Worm (Caenorhabditis elegans): Measurements from ENCODE around the gene srx-108.

srx-108 gene

ce11 chrII:3681365-3682083 is 23.9 kb upstream of the srx-108 start, which contains the start of gene F19B10.10:
Gene F19B10.10, minus strand, starts transcription at chrII:3681415.
- no peak for TF ChIP-seq unc-86 (tag; optimal IDR thresholded peaks at IDR 0.05)
- no peak for TF ChIP-seq lsy-2 (tag; optimal IDR thresholded peaks at IDR 0.05)
- TF ChIP-seq unc-30 (tag; optimal IDR thresholded peaks at IDR 0.05), result no peak
- no peak for TF ChIP-seq unc-98 (GFP tag; IDR thresholded peaks at IDR 0.05)
- no peak for TF ChIP-seq mep-1 (tag; optimal IDR thresholded peaks at IDR 0.05)
- TF ChIP-seq pag-3 (tag; optimal IDR thresholded peaks at IDR 0.05; ENCODE audit: borderline replicate concordance, insufficient read depth), result no peak
- no peak for TF ChIP-seq aly-2 (tag; optimal IDR thresholded peaks at IDR 0.05)
- no peak for TF ChIP-seq snu-23 (GFP tag; optimal IDR thresholded peaks at IDR 0.05)
- no peak for TF ChIP-seq nhr-11 (tag; optimal IDR thresholded peaks at IDR 0.05)
- no peak for TF ChIP-seq nhr-84 (tag; optimal IDR thresholded peaks at IDR 0.05)
- TF ChIP-seq Y116A8C.19 (tag; optimal IDR thresholded peaks at IDR 0.05; ENCODE audit: borderline replicate concordance), result no peak
- TF ChIP-seq C16A3.4 (tag; optimal IDR thresholded peaks at IDR 0.05), result no peak
- TF ChIP-seq dsc-1 (tag; optimal IDR thresholded peaks at IDR 0.05), result no peak
- TF ChIP-seq fkh-4 (tag; optimal IDR thresholded peaks at IDR 0.05; ENCODE audit: borderline replicate concordance), result no peak
- TF ChIP-seq irx-1 (tag; optimal IDR thresholded peaks at IDR 0.05), result no peak
- TF ChIP-seq jun-1 (tag; optimal IDR thresholded peaks at IDR 0.05), result no peak

DNA sequence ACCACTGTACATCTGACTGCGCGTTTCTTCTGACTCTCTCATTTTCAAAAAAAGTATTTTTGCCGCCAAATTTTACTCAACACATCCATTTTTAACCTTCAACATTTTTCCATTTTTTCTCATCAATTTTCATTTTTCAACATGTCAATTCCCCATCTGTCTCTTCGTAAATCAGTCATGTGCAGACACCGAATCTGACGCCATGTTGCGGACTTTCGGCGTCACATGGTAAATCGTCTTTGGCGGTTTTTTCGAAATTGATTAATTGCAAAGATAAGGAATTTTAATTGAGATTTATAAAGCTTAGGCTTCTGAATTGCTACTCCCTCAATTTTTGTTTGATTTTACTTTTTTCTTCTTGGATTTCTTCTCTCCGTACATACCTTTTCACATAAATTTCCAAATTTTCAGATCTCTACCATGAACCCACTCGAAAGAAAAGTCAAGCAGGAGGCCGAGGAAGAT is 22.6 kb upstream of the srx-108 start, which contains the start of gene F19B10.1:
Gene F19B10.1, plus strand, starts transcription at position 415 of the 465 bp plus-strand sequence.
- no peak for TF ChIP-seq Y116A8C.19 (tag; optimal IDR thresholded peaks at IDR 0.05; ENCODE audit: borderline replicate concordance)
- TF ChIP-seq C16A3.4 (tag; optimal IDR thresholded peaks at IDR 0.05), result peak; percentile 86
- peak; percentile 68 for TF ChIP-seq snpc-4 (tag; optimal IDR thresholded peaks at IDR 0.05)
- TF ChIP-seq fkh-4 (tag; optimal IDR thresholded peaks at IDR 0.05; ENCODE audit: borderline replicate concordance), result no peak
- TF ChIP-seq nhr-47 (tag; optimal IDR thresholded peaks at IDR 0.05), result peak; percentile 76
- TF ChIP-seq nhr-28 (tag; optimal IDR thresholded peaks at IDR 0.05), result no peak
- peak; percentile 88 to 95 (median 94) for TF ChIP-seq dpl-1 (GFP tag; optimal IDR thresholded peaks at IDR 0.05)
- TF ChIP-seq egl-13 (tag; optimal IDR thresholded peaks at IDR 0.05), result no peak
- no peak for TF ChIP-seq ama-1 (optimal IDR thresholded peaks at IDR 0.05)
- peak; percentile 88 for TF ChIP-seq nhr-20 (tag; optimal IDR thresholded peaks at IDR 0.05)
- TF ChIP-seq unc-62 (GFP tag; optimal IDR thresholded peaks at IDR 0.05), result no peak
- TF ChIP-seq mdl-1 (tag; optimal IDR thresholded peaks at IDR 0.05), result peak in 1 of 2 experiments; percentile 93
- peak; percentile 11 for TF ChIP-seq jun-1 (tag; optimal IDR thresholded peaks at IDR 0.05)
- TF ChIP-seq lsy-2 (tag; optimal IDR thresholded peaks at IDR 0.05), result peak; percentile 86 to 87
- TF ChIP-seq lin-14 (GFP tag; optimal IDR thresholded peaks at IDR 0.05), result peak; percentile 86
- 0 out of 2 replicates have a peak, but pooled peaks have one; percentile 23 for TF ChIP-seq mab-9 (GFP tag; IDR thresholded peaks at IDR 0.05)
- no peak for TF ChIP-seq fos-1 (tag; optimal IDR thresholded peaks at IDR 0.05)
- TF ChIP-seq hlh-4 (tag; optimal IDR thresholded peaks at IDR 0.05), result no peak
- peak; percentile 65 for TF ChIP-seq swsn-7 (tag; optimal IDR thresholded peaks at IDR 0.05)
- TF ChIP-seq nhr-84 (tag; optimal IDR thresholded peaks at IDR 0.05), result no peak
- peak; percentile 73 for TF ChIP-seq lin-39 (tag; optimal IDR thresholded peaks at IDR 0.05)
- TF ChIP-seq mep-1 (tag; optimal IDR thresholded peaks at IDR 0.05), result peak; percentile 93
- peak; percentile 97 for TF ChIP-seq F16B12.6 (tag; optimal IDR thresholded peaks at IDR 0.05)
- TF ChIP-seq nhr-76 (tag; optimal IDR thresholded peaks at IDR 0.05), result no peak
- peak; percentile 67 for TF ChIP-seq nhr-19 (GFP tag; conservative IDR thresholded peaks at IDR 0.05)
- peak; percentile 79 for TF ChIP-seq blmp-1 (tag; optimal IDR thresholded peaks at IDR 0.05)
- TF ChIP-seq ztf-11 (tag; optimal IDR thresholded peaks at IDR 0.05), result peak in 1 of 2 experiments; percentile 2
- no peak for TF ChIP-seq pax-3 (tag; optimal IDR thresholded peaks at IDR 0.05)
- peak; percentile 82 for TF ChIP-seq nhr-90 (tag; optimal IDR thresholded peaks at IDR 0.05; ENCODE audit: poor library complexity)
- peak; percentile 6 for TF ChIP-seq zip-4 (GFP tag; optimal IDR thresholded peaks at IDR 0.05)
- TF ChIP-seq unc-86 (tag; optimal IDR thresholded peaks at IDR 0.05), result peak; percentile 15
- TF ChIP-seq ces-1 (GFP tag; optimal IDR thresholded peaks at IDR 0.05), result no peak
- TF ChIP-seq nhr-12 (tag; optimal IDR thresholded peaks at IDR 0.05), result no peak
- TF ChIP-seq irx-1 (tag; optimal IDR thresholded peaks at IDR 0.05), result peak; percentile 59
- TF ChIP-seq hpl-2 (GFP tag; optimal IDR thresholded peaks at IDR 0.05), result no peak
- TF ChIP-seq nhr-85 (tag), result peak; percentile 91
- no peak for TF ChIP-seq ceh-88 (GFP tag; IDR thresholded peaks at IDR 0.05)
- TF ChIP-seq unc-30 (tag; optimal IDR thresholded peaks at IDR 0.05), result no peak
- TF ChIP-seq lir-3 (tag; optimal IDR thresholded peaks at IDR 0.05; ENCODE audit: poor library complexity), result peak; percentile 68
- TF ChIP-seq ceh-63 (GFP tag; optimal IDR thresholded peaks at IDR 0.05), result no peak
- TF ChIP-seq zag-1 (tag; optimal IDR thresholded peaks at IDR 0.05), result no peak
- TF ChIP-seq tlp-1 (tag; optimal IDR thresholded peaks at IDR 0.05), result no peak

Measured in whole organism, L1 larva.